Worm (Caenorhabditis elegans): ENCODE data around the gene imp-3.

Gene imp-3

DNA sequence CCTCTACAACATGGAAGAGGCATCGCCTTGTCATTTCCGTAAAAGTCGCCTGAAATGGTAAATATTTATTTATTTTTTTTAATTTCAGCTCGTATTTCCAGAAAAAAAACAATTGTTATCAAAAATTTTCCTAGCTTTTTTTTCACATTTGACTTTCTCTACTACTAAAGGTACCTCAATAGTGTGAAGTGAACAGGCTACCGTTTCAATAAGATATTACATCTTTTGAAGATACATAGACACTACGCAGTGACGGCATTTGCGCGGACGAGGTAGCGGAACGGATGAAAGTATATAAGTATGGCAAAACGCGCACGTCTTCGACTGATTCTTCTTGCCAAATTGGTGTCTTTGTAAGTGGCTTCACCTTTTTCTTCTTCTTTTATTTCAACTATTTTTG lies 36.3 kb downstream of the imp-3 start, which contains the start of gene col-14:
TSS of gene col-14 (plus strand) at position 301 of the 400 bp plus-strand sequence.
- TF ChIP-seq skn-1 (tag; optimal IDR thresholded peaks at IDR 0.05) (no peak), nhr-77 (tag; optimal IDR thresholded peaks at IDR 0.05) (no peak), F13H6.1 (tag; optimal IDR thresholded peaks at IDR 0.05) (no peak), nhr-21 (tag; optimal IDR thresholded peaks at IDR 0.05) (no peak), lin-39 (tag; optimal IDR thresholded peaks at IDR 0.05) (no peak), unc-62 (GFP tag; optimal IDR thresholded peaks at IDR 0.05) (no peak), unc-55 (GFP tag; optimal IDR thresholded peaks at IDR 0.05) (no peak), dmd-4 (tag; optimal IDR thresholded peaks at IDR 0.05) (no peak), nhr-11 (tag; optimal IDR thresholded peaks at IDR 0.05) (no peak)

DNA sequence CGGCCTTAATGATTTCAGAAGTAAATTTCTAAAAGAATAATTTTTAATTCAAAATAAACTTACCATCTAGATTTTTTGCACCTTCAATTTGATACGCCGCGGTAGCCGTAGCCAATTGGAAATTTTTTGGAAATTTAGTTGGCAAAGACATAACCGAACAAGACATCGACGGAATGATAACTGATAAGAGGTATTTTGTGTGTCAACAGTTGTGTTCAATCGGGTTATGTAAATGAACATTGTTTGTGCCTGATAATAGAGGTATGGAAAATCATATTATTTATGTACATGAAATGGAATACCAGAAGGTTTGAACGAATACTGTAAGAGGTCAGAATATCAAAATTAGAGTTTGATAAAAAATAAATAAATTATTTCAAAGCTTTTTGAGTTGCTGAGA lies 41.6 kb downstream of the imp-3 start, which contains the start of gene klo-1:
TSS of gene klo-1 (minus strand) at position 388 of the 400 bp plus-strand sequence.
- TF ChIP-seq fos-1 (tag; optimal IDR thresholded peaks at IDR 0.05) (peak; percentile 83), sma-9 (GFP tag; optimal IDR thresholded peaks at IDR 0.05) (peak; percentile 38), sma-9 (tag; optimal IDR thresholded peaks at IDR 0.05) (no peak), crh-2 (tag; optimal IDR thresholded peaks at IDR 0.05) (peak; percentile 54), nhr-129 (tag; optimal IDR thresholded peaks at IDR 0.05) (no peak)

DNA sequence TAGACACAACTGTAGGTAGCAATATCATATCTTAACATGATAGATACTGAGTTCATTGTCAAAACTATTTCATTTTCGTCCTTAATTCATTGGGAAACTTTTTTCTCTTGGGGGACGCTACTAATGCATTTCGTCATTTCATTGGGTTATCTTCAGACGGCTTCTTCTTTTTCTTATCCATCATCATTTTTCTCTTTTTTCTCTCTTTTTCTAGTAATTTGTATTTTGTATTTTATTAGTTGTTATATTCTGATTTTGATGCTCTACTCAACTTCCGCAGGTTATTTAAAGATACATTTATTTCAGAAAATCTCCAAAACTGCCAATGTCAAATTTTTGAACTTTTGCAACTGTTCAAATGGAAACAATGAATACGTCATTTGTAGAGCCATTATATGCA lies 45.9 kb downstream of the imp-3 start, which contains the start of gene npr-35:
TSS of gene npr-35 (plus strand) at position 301 of the 400 bp plus-strand sequence.
- TF ChIP-seq peb-1 (tag; optimal IDR thresholded peaks at IDR 0.05) (no peak), nhr-23 (tag; optimal IDR thresholded peaks at IDR 0.05) (no peak), alr-1 (tag; optimal IDR thresholded peaks at IDR 0.05) (no peak), nhr-237 (tag; optimal IDR thresholded peaks at IDR 0.05) (no peak), lin-11 (tag; optimal IDR thresholded peaks at IDR 0.05) (no peak), lin-39 (tag; optimal IDR thresholded peaks at IDR 0.05) (no peak)

DNA sequence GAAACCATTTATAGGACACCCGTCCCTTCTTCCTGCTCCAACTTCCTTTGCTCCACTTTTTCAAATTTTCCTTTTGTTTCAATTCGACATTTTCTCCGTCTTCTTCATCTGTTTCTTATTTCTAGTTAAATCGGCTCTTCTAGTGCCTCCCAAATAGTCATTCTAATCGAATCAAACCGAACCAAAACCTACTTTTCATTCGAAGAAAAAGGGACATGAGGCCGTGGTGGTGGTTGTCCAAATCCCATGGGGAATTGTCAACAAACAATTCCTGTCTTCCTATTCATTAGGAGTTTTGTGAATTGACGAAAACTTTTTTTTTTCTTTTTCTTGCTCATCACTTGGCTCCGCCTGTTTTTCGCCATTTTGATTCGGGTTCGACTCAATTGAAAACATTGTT lies 52.8 kb downstream of the imp-3 start:
- TF ChIP-seq mdl-1 (tag; optimal IDR thresholded peaks at IDR 0.05) (no peak), nhr-237 (tag; optimal IDR thresholded peaks at IDR 0.05) (no peak), dmd-4 (tag; optimal IDR thresholded peaks at IDR 0.05) (no peak), skn-1 (tag; optimal IDR thresholded peaks at IDR 0.05) (no peak), gmeb-1 (tag; optimal IDR thresholded peaks at IDR 0.05) (no peak), elt-1 (tag; optimal IDR thresholded peaks at IDR 0.05) (no peak), lin-11 (tag; optimal IDR thresholded peaks at IDR 0.05) (no peak), nhr-12 (tag; optimal IDR thresholded peaks at IDR 0.05) (no peak)
